Worm (Caenorhabditis elegans) whole organism, young adult: Measurements from ENCODE around the gene rec-8.

Experiments used
- B0261.1 ChIP-seq: sonication (generic microtip); optimal IDR thresholded peaks from 2 replicates; lab custom pipeline; 2016; ENCODE audit warnings: mild to moderate bottlenecking, missing genetic modification characterization, moderate library complexity, missing compliant biosample characterization
- B0336.3 ChIP-seq: fragments of 200-800 bp; sonication (Bioruptor generic); IDR thresholded peaks from 2 replicates; pipeline ENCODE4 v1.3.6; 2022; ENCODE audit warnings: missing genetic modification characterization, missing compliant biosample characterization
- F10E7.11 ChIP-seq: sonication (generic microtip); optimal IDR thresholded peaks from 2 replicates; lab custom pipeline; 2017; ENCODE audit warnings: mild to moderate bottlenecking, missing genetic modification characterization, moderate library complexity, missing compliant biosample characterization
- F52B5.7 ChIP-seq: sonication (generic microtip); optimal IDR thresholded peaks from 2 replicates; lab custom pipeline; 2016; ENCODE audit warnings: mild to moderate bottlenecking, missing genetic modification characterization, missing compliant biosample characterization
- F55B11.4 ChIP-seq: sonication (generic microtip); optimal IDR thresholded peaks from 2 replicates; lab custom pipeline; 2016; ENCODE audit warnings: missing compliant biosample characterization, missing genetic modification characterization, borderline replicate concordance; ENCODE audit not compliant: insufficient read depth
- F57C9.4 ChIP-seq: sonication (generic microtip); optimal IDR thresholded peaks from 2 replicates; lab custom pipeline; 2017; ENCODE audit warnings: mild to moderate bottlenecking, missing genetic modification characterization, missing compliant biosample characterization
- T26A5.8 ChIP-seq: sonication (generic microtip); optimal IDR thresholded peaks from 2 replicates; lab custom pipeline; 2016; ENCODE audit warnings: missing genetic modification characterization, missing compliant biosample characterization
- Y56A3A.18 ChIP-seq: fragments of 200-800 bp; sonication (Bioruptor generic); IDR thresholded peaks from 2 replicates; pipeline ENCODE4 v1.3.6; 2022; ENCODE audit warnings: missing genetic modification reagents, missing genetic modification characterization, missing compliant biosample characterization
- Y67H2A.10 ChIP-seq: fragments of 200-800 bp; sonication (Bioruptor generic); conservative IDR thresholded peaks from 2 replicates; pipeline ENCODE4 v1.3.6; 2022; ENCODE audit warnings: missing genetic modification reagents, missing genetic modification characterization, missing compliant biosample characterization
- akir-1 ChIP-seq: fragments of 200-800 bp; sonication (Bioruptor generic); optimal IDR thresholded peaks from 2 replicates; lab custom pipeline; 2018; ENCODE audit warnings: mild to moderate bottlenecking, missing genetic modification characterization, moderate library complexity, missing compliant biosample characterization
- ama-1 ChIP-seq, 3 experiments: fragments of 150-350 bp in 1 of 3; sonication (generic microtip) in 2 of 3; optimal IDR thresholded peaks; 2 replicates each; lab custom pipeline; 2014 to 2018; ENCODE audit warnings: missing biosample characterization in 2 of 3, missing genetic modification characterization in 2 of 3, missing genetic modification reagents in 2 of 3
- bed-1 ChIP-seq: fragments of 200-800 bp; sonication (Bioruptor generic); IDR thresholded peaks from 2 replicates; pipeline ENCODE4 v1.3.6; 2022; ENCODE audit warnings: missing genetic modification reagents, missing genetic modification characterization, missing compliant biosample characterization
- bed-2 ChIP-seq: fragments of 200-800 bp; sonication (Bioruptor generic); IDR thresholded peaks from 2 replicates; pipeline ENCODE4 v1.3.6; 2022; ENCODE audit warnings: missing genetic modification reagents, missing genetic modification characterization, missing compliant biosample characterization
- ceh-100 ChIP-seq: fragments of 200-800 bp; sonication (Bioruptor generic); IDR thresholded peaks from 2 replicates; pipeline ENCODE4 v1.3.6; 2022; ENCODE audit warnings: missing genetic modification reagents, missing genetic modification characterization, missing compliant biosample characterization
- ceh-27 ChIP-seq: fragments of 200-800 bp; sonication (Bioruptor generic); optimal IDR thresholded peaks from 2 replicates; lab custom pipeline; 2018; ENCODE audit warnings: mild to moderate bottlenecking, missing genetic modification characterization, moderate library complexity, missing compliant biosample characterization
- ceh-58 ChIP-seq: fragments of 200-800 bp; sonication (Bioruptor generic); IDR thresholded peaks from 2 replicates; pipeline ENCODE4 v1.3.6; 2022; ENCODE audit warnings: missing genetic modification characterization, missing compliant biosample characterization
- ceh-79 ChIP-seq: sonication (generic microtip); optimal IDR thresholded peaks from 2 replicates; lab custom pipeline; 2017; ENCODE audit warnings: mild to moderate bottlenecking, missing genetic modification characterization, missing compliant biosample characterization
- chd-7 ChIP-seq: sonication (generic microtip); optimal IDR thresholded peaks from 2 replicates; lab custom pipeline; 2016; ENCODE audit warnings: mild to moderate bottlenecking, missing genetic modification characterization, moderate library complexity, missing compliant biosample characterization
- dpff-1 ChIP-seq: sonication (generic microtip); optimal IDR thresholded peaks from 2 replicates; lab custom pipeline; 2017; ENCODE audit warnings: mild to moderate bottlenecking, missing genetic modification characterization, missing compliant biosample characterization
- dpl-1 ChIP-seq: fragments of 150-350 bp; optimal IDR thresholded peaks from 2 replicates; lab custom pipeline; 2014; ENCODE audit warnings: missing biosample characterization, missing genetic modification reagents, missing genetic modification characterization
- egl-44 ChIP-seq: fragments of 200-800 bp; sonication (Bioruptor generic); IDR thresholded peaks from 2 replicates; pipeline ENCODE4 v1.3.6; 2022; ENCODE audit warnings: missing genetic modification reagents, missing genetic modification characterization, missing compliant biosample characterization
- egrh-3 ChIP-seq: fragments of 200-800 bp; sonication (Bioruptor generic); IDR thresholded peaks from 2 replicates; pipeline ENCODE4 v1.3.6; 2022; ENCODE audit warnings: missing genetic modification reagents, missing genetic modification characterization, missing compliant biosample characterization
- fkh-3 ChIP-seq: sonication (generic microtip); optimal IDR thresholded peaks from 2 replicates; lab custom pipeline; 2016; ENCODE audit warnings: mild to moderate bottlenecking, missing genetic modification characterization, missing compliant biosample characterization
- him-1 ChIP-seq: sonication (generic microtip); optimal IDR thresholded peaks from 2 replicates; lab custom pipeline; 2016; ENCODE audit warnings: missing genotype, missing genetic modification reagents, missing genetic modification characterization, missing compliant biosample characterization
- hlh-12 ChIP-seq: sonication (generic microtip); optimal IDR thresholded peaks from 2 replicates; lab custom pipeline; 2016; ENCODE audit warnings: missing genetic modification characterization, missing compliant biosample characterization
- lin-54 ChIP-seq: fragments of 200-800 bp; sonication (Bioruptor generic); optimal IDR thresholded peaks from 2 replicates; lab custom pipeline; 2018; ENCODE audit warnings: mild to moderate bottlenecking, missing genetic modification characterization, missing compliant biosample characterization
- lsy-27 ChIP-seq: sonication (generic microtip); optimal IDR thresholded peaks from 2 replicates; lab custom pipeline; 2017; ENCODE audit warnings: missing genetic modification characterization, mild to moderate bottlenecking, missing compliant biosample characterization, antibody characterized with exemption, missing genotype, borderline replicate concordance; ENCODE audit not compliant: insufficient read depth
- madf-3 ChIP-seq: fragments of 200-800 bp; sonication (Bioruptor generic); IDR thresholded peaks from 2 replicates; pipeline ENCODE4 v1.3.6; 2022; ENCODE audit warnings: missing genetic modification reagents, missing genetic modification characterization, missing compliant biosample characterization
- mcd-1 ChIP-seq: fragments of 200-800 bp; sonication (Bioruptor generic); IDR thresholded peaks from 2 replicates; pipeline ENCODE4 v1.3.6; 2022; ENCODE audit warnings: missing genetic modification reagents, missing genetic modification characterization, missing compliant biosample characterization
- mes-4 ChIP-seq: sonication (generic microtip); optimal IDR thresholded peaks from 2 replicates; lab custom pipeline; 2016; ENCODE audit warnings: missing genotype, missing genetic modification characterization, missing compliant biosample characterization
- nfya-2 ChIP-seq: fragments of 200-800 bp; sonication (Bioruptor generic); IDR thresholded peaks from 2 replicates; pipeline ENCODE4 v1.3.6; 2022; ENCODE audit warnings: missing genetic modification reagents, missing genetic modification characterization, missing compliant biosample characterization
- nhr-120 ChIP-seq: fragments of 200-800 bp; sonication (Bioruptor generic); IDR thresholded peaks from 2 replicates; pipeline ENCODE4 v1.3.6; 2022; ENCODE audit warnings: missing genetic modification characterization, missing compliant biosample characterization
- somi-1 ChIP-seq: fragments of 200-800 bp; sonication (Bioruptor generic); optimal IDR thresholded peaks from 2 replicates; lab custom pipeline; 2018; ENCODE audit warnings: mild to moderate bottlenecking, missing genetic modification characterization, missing compliant biosample characterization
- sptf-2 ChIP-seq: fragments of 200-800 bp; sonication (Bioruptor generic); optimal IDR thresholded peaks from 2 replicates; lab custom pipeline; 2018; ENCODE audit warnings: mild to moderate bottlenecking, missing genetic modification characterization, missing compliant biosample characterization
- tbp1 ChIP-seq: fragments of 200-800 bp; sonication (Bioruptor generic); optimal IDR thresholded peaks from 2 replicates; lab custom pipeline; 2018; ENCODE audit warnings: mild to moderate bottlenecking, missing genetic modification characterization, missing compliant biosample characterization
- unc-62 ChIP-seq: fragments of 150-350 bp; optimal IDR thresholded peaks from 2 replicates; lab custom pipeline; 2014; ENCODE audit warnings: missing biosample characterization, missing genetic modification reagents, missing genetic modification characterization
- zfh-2 ChIP-seq: fragments of 200-800 bp; sonication (Bioruptor generic); conservative IDR thresholded peaks from 2 replicates; pipeline ENCODE4 v1.3.6; 2022; ENCODE audit warnings: missing genetic modification reagents, missing genetic modification characterization, missing compliant biosample characterization
- zim-3 ChIP-seq: sonication (generic microtip); optimal IDR thresholded peaks from 2 replicates; lab custom pipeline; 2017; ENCODE audit warnings: mild to moderate bottlenecking, missing genetic modification characterization, moderate library complexity, missing compliant biosample characterization
- ztf-3 ChIP-seq: fragments of 200-800 bp; sonication (Bioruptor generic); optimal IDR thresholded peaks from 2 replicates; lab custom pipeline; 2018; ENCODE audit warnings: mild to moderate bottlenecking, missing genetic modification characterization, missing compliant biosample characterization
- ztf-6 ChIP-seq: fragments of 200-800 bp; sonication (Bioruptor generic); IDR thresholded peaks from 2 replicates; pipeline ENCODE4 v1.3.6; 2022; ENCODE audit warnings: missing genetic modification reagents, missing genetic modification characterization, missing compliant biosample characterization

The rec-8 gene

ce11 chrIV:13331285-13331684 lies 21.7 kb downstream of the rec-8 start, which contains the start of gene pqn-74:
pqn-74 (minus strand) TSS chrIV:13331406.
- TF ChIP-seq sptf-2 (GFP tag; lab: Kevin White, UChicago) (no peak), ceh-58 (no peak), egrh-3 (peak; percentile 31; the same call in 1 of the 2 replicates), zfh-2 (peak; percentile 69; the same call in 1 of the 2 replicates), bed-1 (no peak), bed-2 (no peak), B0261.1 (tag; lab: Kevin White, UChicago) (no peak), F52B5.7 (tag; lab: Kevin White, UChicago) (peak; percentile 8), F10E7.11 (tag; lab: Kevin White, UChicago) (no peak), dpff-1 (tag; lab: Kevin White, UChicago) (no peak), F57C9.4 (tag; lab: Kevin White, UChicago) (no peak), mes-4 (tag; lab: Kevin White, UChicago) (no peak), nfya-2 (no peak), hlh-12 (tag; lab: Kevin White, UChicago) (no peak), dpl-1 (GFP tag; lab: Kevin White, UChicago) (no peak), akir-1 (GFP tag; lab: Kevin White, UChicago) (no peak), ztf-3 (GFP tag; lab: Kevin White, UChicago) (no peak), zim-3 (no peak), B0336.3 (GFP tag; lab: Robert Waterston, UW) (no peak), unc-62 (GFP tag; lab: Kevin White, UChicago) (no peak), him-1 (tag; lab: Kevin White, UChicago) (no peak), chd-7 (tag; lab: Kevin White, UChicago) (no peak), ceh-27 (GFP tag; lab: Kevin White, UChicago) (no peak), tbp1 (GFP tag; lab: Kevin White, UChicago) (no peak), somi-1 (GFP tag; lab: Kevin White, UChicago) (no peak)

ce11 chrIV:13330547-13330946 lies 22.4 kb downstream of the rec-8 start:
- TF ChIP-seq zfh-2 (0 out of 2 replicates have a peak, but pooled peaks have one; percentile 22), madf-3 (no peak), F52B5.7 (tag; lab: Kevin White, UChicago) (no peak), nhr-120 (GFP tag; lab: Robert Waterston, UW) (no peak), Y56A3A.18 (GFP tag; lab: Robert Waterston, UW) (0 out of 2 replicates have a peak, but pooled peaks have one; percentile 43)

ce11 chrIV:13328059-13328458 lies 24.9 kb downstream of the rec-8 start, which contains the start of gene far-6:
far-6 (plus strand) TSS chrIV:13328359.
- no peak for TF ChIP-seq akir-1 (GFP tag; lab: Kevin White, UChicago)
- no peak for TF ChIP-seq ztf-3 (GFP tag; lab: Kevin White, UChicago)
- TF ChIP-seq ceh-100 (GFP tag; lab: Robert Waterston, UW) = no peak
- TF ChIP-seq ceh-79 (tag; lab: Kevin White, UChicago) = no peak
- TF ChIP-seq ama-1 (optimal IDR thresholded peaks at IDR 0.05; lab: Kevin White, UChicago) = no peak
- TF ChIP-seq ama-1 (GFP tag; optimal IDR thresholded peaks at IDR 0.05; lab: Kevin White, UChicago) = no peak
- TF ChIP-seq fkh-3 (tag; lab: Kevin White, UChicago) = no peak
- TF ChIP-seq chd-7 (tag; lab: Kevin White, UChicago) = no peak
- TF ChIP-seq Y67H2A.10 (GFP tag; lab: Robert Waterston, UW) = no peak
- no peak for TF ChIP-seq hlh-12 (tag; lab: Kevin White, UChicago)
- TF ChIP-seq F55B11.4 (tag; lab: Kevin White, UChicago) = no peak
- TF ChIP-seq lsy-27 = no peak
- no peak for TF ChIP-seq egl-44
- TF ChIP-seq ztf-6 (GFP tag; lab: Robert Waterston, UW) = no peak
- no peak for TF ChIP-seq B0261.1 (tag; lab: Kevin White, UChicago)
- TF ChIP-seq lin-54 (GFP tag; lab: Kevin White, UChicago) = no peak
- TF ChIP-seq T26A5.8 (tag; lab: Kevin White, UChicago) = no peak
- no peak for TF ChIP-seq madf-3
- no peak for TF ChIP-seq mcd-1 (GFP tag; lab: Robert Waterston, UW)
